Worm (Caenorhabditis elegans) whole organism, mixed stage, embryonic: ENCODE results near the gene tgt-1.

Source experiments
- M03D4.4 ChIP-seq: sonication (generic microtip); optimal IDR thresholded peaks from 2 replicates; lab custom pipeline; 2017; ENCODE audit warnings: mild to moderate bottlenecking, missing genetic modification characterization, missing compliant biosample characterization
- bed-3 ChIP-seq: fragments of 200-800 bp; sonication (Bioruptor generic); optimal IDR thresholded peaks from 3 replicates; lab custom pipeline; 2018; ENCODE audit warnings: mild to moderate bottlenecking, missing genetic modification characterization, moderate library complexity, missing compliant biosample characterization
- ceh-39 ChIP-seq: fragments of 150-350 bp; optimal IDR thresholded peaks from 2 replicates; lab custom pipeline; 2014; ENCODE audit warnings: missing biosample characterization, missing genetic modification characterization
- ceh-43 ChIP-seq: fragments of 200-800 bp; sonication (Bioruptor generic); optimal IDR thresholded peaks from 2 replicates; lab custom pipeline; 2018; ENCODE audit warnings: mild to moderate bottlenecking, missing genetic modification characterization, moderate library complexity, missing compliant biosample characterization
- ceh-83 ChIP-seq: fragments of 200-800 bp; sonication (Bioruptor generic); optimal IDR thresholded peaks from 2 replicates; lab custom pipeline; 2018; ENCODE audit warnings: mild to moderate bottlenecking, missing genetic modification characterization, missing compliant biosample characterization
- ces-1 ChIP-seq: fragments of 150-350 bp; optimal IDR thresholded peaks from 2 replicates; lab custom pipeline; 2014; ENCODE audit warnings: missing biosample characterization, missing genetic modification reagents, missing genetic modification characterization
- cnd-1 ChIP-seq: fragments of 200-800 bp; sonication (Bioruptor generic); optimal IDR thresholded peaks from 2 replicates; lab custom pipeline; 2018; ENCODE audit warnings: mild to moderate bottlenecking, missing genetic modification characterization, missing compliant biosample characterization
- drap-1 ChIP-seq: fragments of 200-800 bp; sonication (Bioruptor generic); optimal IDR thresholded peaks from 3 replicates; lab custom pipeline; 2018; ENCODE audit warnings: mild to moderate bottlenecking, missing genetic modification characterization, missing compliant biosample characterization
- elt-1 ChIP-seq: sonication (generic microtip); optimal IDR thresholded peaks from 2 replicates; lab custom pipeline; 2017; ENCODE audit warnings: missing genetic modification characterization, mild to moderate bottlenecking, missing compliant biosample characterization, antibody characterized with exemption, moderate library complexity, borderline replicate concordance; ENCODE audit not compliant: insufficient read depth
- elt-3 ChIP-seq: fragments of 150-350 bp; optimal IDR thresholded peaks from 2 replicates; lab custom pipeline; 2014; ENCODE audit warnings: missing biosample characterization, missing genetic modification characterization
- flh-1 ChIP-seq: fragments of 200-800 bp; sonication (Bioruptor generic); optimal IDR thresholded peaks from 2 replicates; lab custom pipeline; 2018; ENCODE audit warnings: mild to moderate bottlenecking, missing genetic modification characterization, moderate library complexity, missing compliant biosample characterization
- hlh-1 ChIP-seq: fragments of 150-350 bp; optimal IDR thresholded peaks from 2 replicates; lab custom pipeline; 2014; ENCODE audit warnings: missing biosample characterization, missing genetic modification reagents, missing genetic modification characterization
- lin-32 ChIP-seq: fragments of 200-800 bp; sonication (Bioruptor generic); optimal IDR thresholded peaks from 2 replicates; lab custom pipeline; 2018; ENCODE audit warnings: mild to moderate bottlenecking, missing genetic modification characterization, missing compliant biosample characterization
- lsy-2 ChIP-seq: fragments of 150-350 bp; optimal IDR thresholded peaks from 2 replicates; lab custom pipeline; 2014; ENCODE audit warnings: missing biosample characterization, missing genetic modification characterization
- mab-5 ChIP-seq: fragments of 150-350 bp; optimal IDR thresholded peaks from 2 replicates; lab custom pipeline; 2014; ENCODE audit warnings: missing biosample characterization, missing genetic modification characterization
- mep-1 ChIP-seq: fragments of 150-350 bp; optimal IDR thresholded peaks from 2 replicates; lab custom pipeline; 2017; ENCODE audit warnings: missing biosample characterization, missing genetic modification reagents, missing genetic modification characterization, inconsistent platforms
- mls-2 ChIP-seq: sonication (generic microtip); optimal IDR thresholded peaks from 2 replicates; lab custom pipeline; 2016; ENCODE audit warnings: mild to moderate bottlenecking, missing genetic modification characterization, moderate library complexity, missing compliant biosample characterization
- nhr-12 ChIP-seq: fragments of 150-350 bp; optimal IDR thresholded peaks from 2 replicates; lab custom pipeline; 2014; ENCODE audit warnings: missing biosample characterization, missing genetic modification characterization
- nhr-2 ChIP-seq: fragments of 150-350 bp; optimal IDR thresholded peaks from 2 replicates; lab custom pipeline; 2014; ENCODE audit warnings: missing biosample characterization, missing genetic modification characterization
- nhr-237 ChIP-seq: fragments of 150-350 bp; optimal IDR thresholded peaks from 2 replicates; lab custom pipeline; 2014; ENCODE audit warnings: missing biosample characterization, missing genetic modification characterization
- nhr-28 ChIP-seq: fragments of 150-350 bp; optimal IDR thresholded peaks from 2 replicates; lab custom pipeline; 2014; ENCODE audit warnings: missing biosample characterization, missing genetic modification characterization
- nhr-76 ChIP-seq: sonication (generic microtip); optimal IDR thresholded peaks from 2 replicates; lab custom pipeline; 2017; ENCODE audit warnings: missing biosample characterization, missing genetic modification characterization
- pha-4 ChIP-seq: fragments of 150-350 bp; optimal IDR thresholded peaks from 2 replicates; lab custom pipeline; 2018; ENCODE audit warnings: missing biosample characterization, missing genetic modification reagents, missing genetic modification characterization
- sem-2 ChIP-seq: fragments of 200-800 bp; sonication (Bioruptor generic); optimal IDR thresholded peaks from 2 replicates; lab custom pipeline; 2018; ENCODE audit warnings: mild to moderate bottlenecking, missing genetic modification characterization, missing compliant biosample characterization
- snpc-4 ChIP-seq: fragments of 150-350 bp; optimal IDR thresholded peaks from 2 replicates; lab custom pipeline; 2014; ENCODE audit warnings: missing biosample characterization, missing genetic modification characterization
- sptf-1 ChIP-seq: sonication (generic microtip); optimal IDR thresholded peaks from 2 replicates; lab custom pipeline; 2017; ENCODE audit warnings: mild to moderate bottlenecking, missing genetic modification characterization, moderate library complexity, missing compliant biosample characterization
- tbx-8 ChIP-seq: fragments of 200-800 bp; sonication (Bioruptor generic); optimal IDR thresholded peaks from 2 replicates; lab custom pipeline; 2018; ENCODE audit warnings: mild to moderate bottlenecking, missing genetic modification characterization, moderate library complexity, missing compliant biosample characterization
- unc-120 ChIP-seq: sonication (generic microtip); optimal IDR thresholded peaks from 2 replicates; lab custom pipeline; 2017; ENCODE audit warnings: missing genetic modification characterization, missing compliant biosample characterization; ENCODE audit not compliant: poor library complexity, severe bottlenecking
- unc-39 ChIP-seq: fragments of 150-350 bp; optimal IDR thresholded peaks from 2 replicates; lab custom pipeline; 2014; ENCODE audit warnings: missing biosample characterization, missing genetic modification characterization
- unc-62 ChIP-seq: fragments of 150-350 bp; optimal IDR thresholded peaks from 2 replicates; lab custom pipeline; 2014; ENCODE audit warnings: missing biosample characterization, missing genetic modification reagents, missing genetic modification characterization
- zip-8 ChIP-seq: fragments of 150-350 bp; optimal IDR thresholded peaks from 2 replicates; lab custom pipeline; 2014; ENCODE audit warnings: missing biosample characterization, missing genetic modification characterization

Gene tgt-1

ce11 chrIV:11957074-11957473, 2.5 kb downstream of the tgt-1 start:
- TF ChIP-seq pha-4 (no peak), hlh-1 (tag; lab: Kevin White, UChicago) (peak; percentile 25)

DNA sequence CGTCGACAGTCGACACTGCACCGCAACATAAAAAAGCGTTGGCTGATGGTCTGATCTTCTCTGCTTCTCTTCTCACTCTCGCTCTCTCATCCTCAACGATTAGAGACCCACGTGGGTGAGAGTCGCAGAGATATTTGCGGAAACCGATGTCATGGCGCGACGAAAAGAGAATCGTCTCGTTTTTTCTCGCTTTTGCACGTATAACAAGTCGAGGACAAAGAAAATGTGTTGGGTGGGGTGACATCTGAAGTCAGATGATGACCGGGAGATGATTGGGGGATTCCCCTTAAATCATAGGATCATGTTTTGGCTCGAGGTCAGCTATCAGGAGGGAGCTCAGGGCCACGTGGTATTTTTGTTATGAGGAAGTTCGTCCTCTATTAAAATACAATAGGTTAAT, 3.2 kb downstream of the tgt-1 start:
- TF ChIP-seq unc-62 (GFP tag; lab: Kevin White, UChicago): no peak
- TF ChIP-seq hlh-1 (tag; lab: Kevin White, UChicago): no peak
- no peak for TF ChIP-seq bed-3 (GFP tag; lab: Kevin White, UChicago)
- no peak for TF ChIP-seq unc-39
- TF ChIP-seq zip-8 (tag; lab: Kevin White, UChicago): no peak
- TF ChIP-seq snpc-4 (tag; lab: Kevin White, UChicago): no peak
- TF ChIP-seq nhr-28 (tag; lab: Kevin White, UChicago): no peak
- TF ChIP-seq drap-1 (GFP tag; lab: Kevin White, UChicago): no peak
- TF ChIP-seq tbx-8: no peak
- no peak for TF ChIP-seq ceh-43
- TF ChIP-seq mls-2 (tag; lab: Kevin White, UChicago): no peak
- no peak for TF ChIP-seq lsy-2 (tag; lab: Kevin White, UChicago)
- no peak for TF ChIP-seq flh-1 (GFP tag; lab: Kevin White, UChicago)
- TF ChIP-seq mep-1 (tag; lab: Kevin White, UChicago): no peak
- TF ChIP-seq pha-4: no peak

DNA sequence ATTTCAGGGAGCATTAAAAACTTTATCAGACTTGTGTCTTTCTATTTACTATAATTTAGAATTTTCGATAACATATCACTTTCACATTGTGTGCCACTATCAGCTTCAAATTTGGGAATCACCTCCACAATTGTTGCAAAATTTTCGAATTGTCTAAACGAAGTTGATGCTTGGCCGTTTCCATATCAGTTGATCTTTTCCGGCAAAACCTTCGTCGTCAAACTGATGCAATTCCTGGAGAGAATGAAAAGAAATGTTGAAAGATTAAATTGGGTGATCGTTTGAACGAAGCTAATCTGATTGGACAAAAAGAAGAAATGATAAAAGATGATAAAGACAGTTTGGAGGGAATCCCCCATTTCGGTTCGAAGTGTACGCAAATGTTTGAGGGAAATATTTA, 4.0 kb downstream of the tgt-1 start:
- no peak for TF ChIP-seq M03D4.4 (tag; lab: Kevin White, UChicago)
- no peak for TF ChIP-seq elt-3
- TF ChIP-seq mep-1 (tag; lab: Kevin White, UChicago): no peak
- no peak for TF ChIP-seq snpc-4 (tag; lab: Kevin White, UChicago)
- TF ChIP-seq nhr-237 (tag; lab: Kevin White, UChicago): no peak
- no peak for TF ChIP-seq ces-1 (GFP tag; lab: Kevin White, UChicago)
- TF ChIP-seq unc-39: no peak
- TF ChIP-seq nhr-2 (tag; lab: Kevin White, UChicago): no peak
- TF ChIP-seq ceh-83 (GFP tag; lab: Kevin White, UChicago): no peak
- TF ChIP-seq cnd-1 (tag; lab: Kevin White, UChicago): no peak
- TF ChIP-seq pha-4: no peak
- no peak for TF ChIP-seq nhr-76 (tag; lab: Kevin White, UChicago)
- TF ChIP-seq ceh-43: no peak
- TF ChIP-seq elt-1 (tag; lab: Kevin White, UChicago): no peak
- no peak for TF ChIP-seq sem-2 (GFP tag; lab: Kevin White, UChicago)

ce11 chrIV:11952612-11953299, 6.8 kb downstream of the tgt-1 start, which contains the start of gene gdh-1:
gdh-1 (plus strand) TSS chrIV:11953249.
- TF ChIP-seq lin-32: no peak
- no peak for TF ChIP-seq tbx-8
- no peak for TF ChIP-seq flh-1 (GFP tag; lab: Kevin White, UChicago)
- TF ChIP-seq nhr-76 (tag; lab: Kevin White, UChicago): no peak
- TF ChIP-seq mep-1 (tag; lab: Kevin White, UChicago): no peak
- TF ChIP-seq unc-120: no peak
- no peak for TF ChIP-seq nhr-12 (tag; lab: Kevin White, UChicago)
- TF ChIP-seq lsy-2 (tag; lab: Kevin White, UChicago): no peak
- TF ChIP-seq sptf-1: no peak
- no peak for TF ChIP-seq nhr-237 (tag; lab: Kevin White, UChicago)
- TF ChIP-seq pha-4: no peak
- no peak for TF ChIP-seq nhr-28 (tag; lab: Kevin White, UChicago)
- no peak for TF ChIP-seq cnd-1 (tag; lab: Kevin White, UChicago)
- no peak for TF ChIP-seq zip-8 (tag; lab: Kevin White, UChicago)
- no peak for TF ChIP-seq mab-5 (tag; lab: Kevin White, UChicago)
- TF ChIP-seq mls-2 (tag; lab: Kevin White, UChicago): no peak
- no peak for TF ChIP-seq ceh-43
- TF ChIP-seq sem-2 (GFP tag; lab: Kevin White, UChicago): no peak
- TF ChIP-seq ceh-39 (tag; lab: Kevin White, UChicago): no peak

ce11 chrIV:11950270-11950669, 9.3 kb downstream of the tgt-1 start, which contains the start of gene tbx-36:
tbx-36 (plus strand) TSS chrIV:11950570.
- TF ChIP-seq nhr-76 (tag; lab: Kevin White, UChicago) (no peak), flh-1 (GFP tag; lab: Kevin White, UChicago) (no peak), sem-2 (GFP tag; lab: Kevin White, UChicago) (no peak), bed-3 (GFP tag; lab: Kevin White, UChicago) (no peak)
